Worm (Caenorhabditis elegans) whole organism, late embryonic: ENCODE measurements around the gene eor-1.

Experiments used
- ama-1 ChIP-seq: fragments of 150-350 bp; optimal IDR thresholded peaks from 2 replicates; lab custom pipeline; 2014
- dmd-4 ChIP-seq: sonication (generic microtip); optimal IDR thresholded peaks from 2 replicates; lab custom pipeline; 2016; ENCODE audit warnings: borderline replicate concordance, missing genetic modification characterization, missing compliant biosample characterization
- hlh-30 ChIP-seq: sonication (generic microtip); optimal IDR thresholded peaks from 2 replicates; lab custom pipeline; 2017; ENCODE audit warnings: antibody characterized with exemption, missing genetic modification characterization, missing compliant biosample characterization; ENCODE audit not compliant: insufficient read depth
- hlh-6 ChIP-seq: sonication (generic microtip); optimal IDR thresholded peaks from 2 replicates; lab custom pipeline; 2016; ENCODE audit warnings: missing genotype, missing genetic modification characterization, missing compliant biosample characterization
- nhr-232 ChIP-seq: sonication (generic microtip); optimal IDR thresholded peaks from 2 replicates; lab custom pipeline; 2016; ENCODE audit warnings: missing genetic modification characterization, missing compliant biosample characterization
- pqm-1 ChIP-seq: sonication (generic microtip); optimal IDR thresholded peaks from 2 replicates; lab custom pipeline; 2016; ENCODE audit warnings: missing genetic modification characterization, missing compliant biosample characterization
- pros-1 ChIP-seq: fragments of 150-350 bp; optimal IDR thresholded peaks from 2 replicates; lab custom pipeline; 2014; ENCODE audit warnings: missing biosample characterization, missing genetic modification reagents, missing genetic modification characterization
- unc-42 ChIP-seq: sonication (generic microtip); optimal IDR thresholded peaks from 2 replicates; lab custom pipeline; 2016; ENCODE audit warnings: missing genotype, missing genetic modification characterization, missing compliant biosample characterization
- unc-55 ChIP-seq: sonication (generic microtip); optimal IDR thresholded peaks from 2 replicates; lab custom pipeline; 2017; ENCODE audit warnings: missing biosample characterization, missing genetic modification reagents, missing genetic modification characterization
- ztf-16 ChIP-seq: sonication (generic microtip); optimal IDR thresholded peaks from 2 replicates; lab custom pipeline; 2017; ENCODE audit warnings: missing genetic modification characterization, missing compliant biosample characterization

DNA sequence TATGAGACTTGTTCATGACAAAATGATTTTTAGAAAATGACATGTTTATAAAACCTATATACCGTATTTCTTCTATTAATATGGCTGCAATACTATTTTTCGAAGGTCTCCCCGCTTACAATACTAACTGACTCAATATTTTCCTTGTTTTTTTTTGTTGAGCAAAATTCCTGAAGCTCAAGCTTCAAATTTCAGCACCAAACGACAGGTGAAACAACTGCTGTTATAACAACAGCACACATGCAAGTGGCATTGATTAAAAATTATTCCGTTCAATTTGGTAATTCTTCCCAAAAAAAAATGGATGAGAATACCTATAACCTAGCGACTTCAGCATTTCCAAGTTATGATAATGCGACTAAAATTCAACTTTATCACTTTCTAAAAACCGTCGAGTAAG lies 15.2 kb upstream of the eor-1 start, which contains the start of gene srw-94:
- TF ChIP-seq ama-1 (lab: Kevin White, UChicago) = no peak
- TF ChIP-seq pros-1 (tag; lab: Kevin White, UChicago) = no peak
- TF ChIP-seq unc-55 (GFP tag; lab: Kevin White, UChicago) = no peak
- no peak for TF ChIP-seq unc-42 (tag; lab: Kevin White, UChicago)
- no peak for TF ChIP-seq hlh-30
- TF ChIP-seq dmd-4 (tag; lab: Kevin White, UChicago) = no peak
- TF ChIP-seq nhr-232 (tag; lab: Kevin White, UChicago) = no peak
- no peak for TF ChIP-seq pqm-1 (tag; lab: Kevin White, UChicago)
- TF ChIP-seq ztf-16 (tag; lab: Kevin White, UChicago) = no peak
- TF ChIP-seq hlh-6 (tag; lab: Kevin White, UChicago) = no peak
